Fruit fly (Drosophila melanogaster): Measurements from ENCODE around the gene sov.

sov gene

dm6 chrX:6709252-6710037 lies 46.7 kb upstream of the sov start:
- TF ChIP-seq fd96Cb (tag; optimal IDR thresholded peaks at IDR 0.05) (no peak), sc (optimal IDR thresholded peaks at IDR 0.05) (no peak), sc (GFP tag; optimal IDR thresholded peaks at IDR 0.05) (no peak), YL-1 (GFP tag; optimal IDR thresholded peaks at IDR 0.05) (no peak), CG5245 (GFP tag; optimal IDR thresholded peaks at IDR 0.05) (no peak), Xrp1 (GFP tag; IDR thresholded peaks at IDR 0.05) (no peak), Med (GFP tag) (peak; percentile 32), CG13296 (GFP tag; optimal IDR thresholded peaks at IDR 0.05) (no peak), zf30C (GFP tag; optimal IDR thresholded peaks at IDR 0.05) (no peak), pita (GFP tag; optimal IDR thresholded peaks at IDR 0.05) (no peak), unc-4 (GFP tag; IDR thresholded peaks at IDR 0.05; ENCODE audit: partially characterized antibody) (no peak), knrl (GFP tag; IDR thresholded peaks at IDR 0.05; ENCODE audit: partially characterized antibody) (no peak), CG18599 (GFP tag; optimal IDR thresholded peaks at IDR 0.05) (no peak), chm (GFP tag; IDR thresholded peaks at IDR 0.05) (0 out of 2 replicates have a peak, but pooled peaks have one; percentile 10), kah (GFP tag; optimal IDR thresholded peaks at IDR 0.05) (peak; percentile 74), CG31365 (tag; optimal IDR thresholded peaks at IDR 0.05) (no peak), sens (GFP tag) (peak; percentile 64), Trl (optimal IDR thresholded peaks at IDR 0.05) (peak; percentile 48 to 50), Trl (GFP tag; optimal IDR thresholded peaks at IDR 0.05) (no peak), Eip74EF (GFP tag; optimal IDR thresholded peaks at IDR 0.05) (no peak), lmd (GFP tag; IDR thresholded peaks at IDR 0.05) (no peak), CG6791 (GFP tag; IDR thresholded peaks at IDR 0.05; ENCODE audit: partially characterized antibody) (no peak), Hmr (GFP tag; optimal IDR thresholded peaks at IDR 0.05) (no peak), scrt (GFP tag; optimal IDR thresholded peaks at IDR 0.05) (peak; percentile 22), pfk (GFP tag; optimal IDR thresholded peaks at IDR 0.05) (peak; percentile 95), CG8924 (tag; optimal IDR thresholded peaks at IDR 0.05) (no peak), yki (optimal IDR thresholded peaks at IDR 0.05) (no peak), PHDP (tag; optimal IDR thresholded peaks at IDR 0.05) (no peak), phol (tag; optimal IDR thresholded peaks at IDR 0.05) (no peak), CG15514 (GFP tag; optimal IDR thresholded peaks at IDR 0.05) (no peak), p53 (GFP tag; optimal IDR thresholded peaks at IDR 0.05) (no peak)

- peak; percentile 63 for TF ChIP-seq onecut (GFP tag; IDR thresholded peaks at IDR 0.05)
- no peak for TF ChIP-seq CG6854 (GFP tag; optimal IDR thresholded peaks at IDR 0.05)
- TF ChIP-seq ase (GFP tag; IDR thresholded peaks at IDR 0.05), result no peak
- TF ChIP-seq Pdp1 (GFP tag; optimal IDR thresholded peaks at IDR 0.05), result peak in 1 of 2 experiments; percentile 34
Observed at dm6 chrX:6710258-6710657, 45.9 kb upstream of the sov start.

dm6 chrX:6710665-6711064 lies 45.5 kb upstream of the sov start:
- TF ChIP-seq bbx (GFP tag; IDR thresholded peaks at IDR 0.05; ENCODE audit: partially characterized antibody) (no peak), sens-2 (GFP tag; IDR thresholded peaks at IDR 0.05) (no peak), emc (GFP tag; optimal IDR thresholded peaks at IDR 0.05) (no peak), CG9932 (GFP tag; IDR thresholded peaks at IDR 0.05) (no peak), CG12769 (tag; optimal IDR thresholded peaks at IDR 0.05) (peak; percentile 25), CG8944 (GFP tag; optimal IDR thresholded peaks at IDR 0.05) (no peak), cg (GFP tag; optimal IDR thresholded peaks at IDR 0.05) (peak; percentile 31), Stat92E (GFP tag; optimal IDR thresholded peaks at IDR 0.05) (peak in 1 of 3 experiments; percentile 48), CG17359 (tag; optimal IDR thresholded peaks at IDR 0.05) (no peak), CG32772 (GFP tag; IDR thresholded peaks at IDR 0.05) (no peak), zfh1 (GFP tag; IDR thresholded peaks at IDR 0.05) (no peak), CG1832 (GFP tag; optimal IDR thresholded peaks at IDR 0.05) (no peak), CG11560 (tag; IDR thresholded peaks at IDR 0.05) (no peak), abd-A (tag; optimal IDR thresholded peaks at IDR 0.05) (no peak)
